Fruit fly (Drosophila melanogaster) whole organism, wandering third instar larva: ENCODE results near the gene Cnep1r2.

ENCODE experiments used
- Abd-B ChIP-seq: fragments of >200 bp; optimal IDR thresholded peaks from 2 replicates; lab custom pipeline; 2017; ENCODE audit warnings: missing biosample characterization, missing genetic modification characterization
- CrebA ChIP-seq: fragments of 200-800 bp; sonication (Bioruptor generic); optimal IDR thresholded peaks from 2 replicates; lab custom pipeline; 2016; ENCODE audit warnings: missing biosample characterization, mild to moderate bottlenecking, missing genetic modification characterization, borderline replicate concordance
- HLH106 ChIP-seq: fragments of 200-800 bp; optimal IDR thresholded peaks from 3 replicates; lab custom pipeline; 2019; ENCODE audit warnings: missing biosample characterization, mild to moderate bottlenecking, missing genetic modification characterization, moderate library complexity
- br ChIP-seq: fragments of 200-800 bp; sonication (Bioruptor generic); optimal IDR thresholded peaks from 2 replicates; lab custom pipeline; 2016; ENCODE audit warnings: missing biosample characterization, missing genetic modification characterization
- lola ChIP-seq: fragments of >200 bp; optimal IDR thresholded peaks from 2 replicates; lab custom pipeline; 2017; ENCODE audit warnings: missing biosample characterization, missing genetic modification characterization
- tai ChIP-seq: sonication (Bioruptor generic); optimal IDR thresholded peaks from 2 replicates; lab custom pipeline; 2016; ENCODE audit warnings: missing biosample characterization, missing genetic modification characterization

DNA sequence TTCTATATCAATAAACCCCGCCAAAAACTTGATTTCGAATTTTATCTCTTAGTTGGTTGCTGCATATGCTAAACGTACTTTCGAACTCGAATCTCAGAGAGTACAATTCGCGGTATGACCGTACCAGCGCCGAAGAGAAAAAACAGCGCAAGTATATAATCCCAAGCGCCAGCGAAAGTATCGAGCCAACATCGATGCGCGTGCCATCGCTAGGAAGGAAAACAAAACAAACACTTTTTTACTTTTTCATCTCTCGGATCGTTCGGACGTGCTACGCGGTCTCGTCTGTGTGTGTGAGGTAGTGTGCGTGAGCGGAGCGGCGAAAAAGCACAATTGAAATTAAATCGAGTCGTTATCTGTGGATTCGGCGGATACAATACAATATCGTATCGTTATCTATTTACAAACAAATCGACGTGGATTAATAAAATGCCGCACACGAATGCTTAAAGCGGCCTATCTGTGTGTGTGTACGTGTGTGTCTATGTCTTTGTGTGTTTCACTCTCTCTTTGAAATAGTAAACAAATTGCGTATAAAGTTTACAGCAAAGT lies 26.6 kb downstream of the Cnep1r2 start, which contains the start of gene simj:
- TF ChIP-seq CrebA = peak; percentile 54
- peak; percentile 62 for TF ChIP-seq br (GFP tag; lab: Kevin White, UChicago)
- no peak for TF ChIP-seq lola (GFP tag; lab: Kevin White, UChicago)
- TF ChIP-seq tai (GFP tag; lab: Kevin White, UChicago) = peak; percentile 8
- peak; percentile 31 for TF ChIP-seq HLH106 (tag; lab: Kevin White, UChicago)
- no peak for TF ChIP-seq Abd-B (GFP tag; lab: Kevin White, UChicago)
